Worm (Caenorhabditis elegans) whole organism, late embryonic: ENCODE measurements around the gene ins-8.
A peak's percentile ranks its signal among the peaks of the same experiment; 100 is the strongest.

Source experiments
- C38D4.7 ChIP-seq: fragments of 200-800 bp; sonication (Bioruptor generic); optimal IDR thresholded peaks from 2 replicates; lab custom pipeline; 2018; ENCODE audit warnings: mild to moderate bottlenecking, missing genetic modification characterization, moderate library complexity, missing compliant biosample characterization
- F13H6.1 ChIP-seq: sonication (generic microtip); optimal IDR thresholded peaks from 2 replicates; lab custom pipeline; 2016; ENCODE audit warnings: missing genetic modification characterization, missing compliant biosample characterization
- K02D7.2 ChIP-seq: sonication (generic microtip); optimal IDR thresholded peaks from 2 replicates; lab custom pipeline; 2017; ENCODE audit warnings: mild to moderate bottlenecking, missing genetic modification characterization, missing compliant biosample characterization
- ama-1 ChIP-seq: fragments of 150-350 bp; optimal IDR thresholded peaks from 2 replicates; lab custom pipeline; 2014
- ceh-22 ChIP-seq: sonication (generic microtip); optimal IDR thresholded peaks from 2 replicates; lab custom pipeline; 2017; ENCODE audit warnings: missing biosample characterization, missing genetic modification characterization
- ceh-34 ChIP-seq: sonication (generic microtip); optimal IDR thresholded peaks from 2 replicates; lab custom pipeline; 2016; ENCODE audit warnings: mild to moderate bottlenecking, missing genetic modification characterization, missing compliant biosample characterization
- ceh-45 ChIP-seq: fragments of 200-800 bp; sonication (Bioruptor generic); IDR thresholded peaks from 2 replicates; pipeline ENCODE4 v1.3.6; 2022; ENCODE audit warnings: missing genetic modification reagents, missing genetic modification characterization, missing compliant biosample characterization
- ceh-48 ChIP-seq: sonication (generic microtip); optimal IDR thresholded peaks from 2 replicates; lab custom pipeline; 2016; ENCODE audit warnings: missing genetic modification characterization, inconsistent platforms, missing compliant biosample characterization
- ceh-6 ChIP-seq: fragments of 200-800 bp; sonication (Bioruptor generic); optimal IDR thresholded peaks from 2 replicates; lab custom pipeline; 2018; ENCODE audit warnings: mild to moderate bottlenecking, missing genetic modification characterization, missing compliant biosample characterization
- ceh-9 ChIP-seq: sonication (generic microtip); optimal IDR thresholded peaks from 2 replicates; lab custom pipeline; 2016; ENCODE audit warnings: mild to moderate bottlenecking, missing genetic modification characterization, inconsistent platforms, missing compliant biosample characterization
- dmd-4 ChIP-seq: sonication (generic microtip); optimal IDR thresholded peaks from 2 replicates; lab custom pipeline; 2016; ENCODE audit warnings: borderline replicate concordance, missing genetic modification characterization, missing compliant biosample characterization
- dve-1 ChIP-seq: sonication (generic microtip); optimal IDR thresholded peaks from 2 replicates; lab custom pipeline; 2017; ENCODE audit warnings: antibody characterized with exemption, mild to moderate bottlenecking, missing genetic modification characterization, missing compliant biosample characterization
- elt-2 ChIP-seq: sonication (generic microtip); optimal IDR thresholded peaks from 2 replicates; lab custom pipeline; 2016; ENCODE audit warnings: missing genetic modification reagents, missing genetic modification characterization, missing compliant biosample characterization
- elt-4 ChIP-seq: sonication (generic microtip); optimal IDR thresholded peaks from 2 replicates; lab custom pipeline; 2016; ENCODE audit warnings: missing genetic modification characterization, missing compliant biosample characterization
- ets-4 ChIP-seq: sonication (generic microtip); optimal IDR thresholded peaks from 2 replicates; lab custom pipeline; 2016; ENCODE audit warnings: missing genetic modification characterization, missing compliant biosample characterization
- eyg-1 ChIP-seq: sonication (generic microtip); optimal IDR thresholded peaks from 2 replicates; lab custom pipeline; 2016; ENCODE audit warnings: missing genotype, missing genetic modification characterization, missing compliant biosample characterization
- fkh-10 ChIP-seq: fragments of 150-350 bp; optimal IDR thresholded peaks from 2 replicates; lab custom pipeline; 2014; ENCODE audit warnings: missing biosample characterization, missing genetic modification reagents, missing genetic modification characterization
- hlh-15 ChIP-seq: sonication (generic microtip); optimal IDR thresholded peaks from 2 replicates; lab custom pipeline; 2016; ENCODE audit warnings: missing genetic modification characterization, missing compliant biosample characterization
- hlh-30 ChIP-seq: sonication (generic microtip); optimal IDR thresholded peaks from 2 replicates; lab custom pipeline; 2017; ENCODE audit warnings: antibody characterized with exemption, missing genetic modification characterization, missing compliant biosample characterization; ENCODE audit not compliant: insufficient read depth
- hlh-6 ChIP-seq: sonication (generic microtip); optimal IDR thresholded peaks from 2 replicates; lab custom pipeline; 2016; ENCODE audit warnings: missing genotype, missing genetic modification characterization, missing compliant biosample characterization
- lim-6 ChIP-seq: sonication (generic microtip); optimal IDR thresholded peaks from 2 replicates; lab custom pipeline; 2016; ENCODE audit warnings: missing genetic modification characterization, missing compliant biosample characterization
- lin-11 ChIP-seq: fragments of 200-800 bp; sonication (Bioruptor generic); optimal IDR thresholded peaks from 2 replicates; lab custom pipeline; 2018; ENCODE audit warnings: mild to moderate bottlenecking, missing genetic modification characterization, missing compliant biosample characterization
- npax-4 ChIP-seq: sonication (generic microtip); optimal IDR thresholded peaks from 2 replicates; lab custom pipeline; 2016; ENCODE audit warnings: missing genetic modification characterization, missing compliant biosample characterization
- pat-9 ChIP-seq: fragments of 200-800 bp; sonication (Bioruptor generic); optimal IDR thresholded peaks from 2 replicates; lab custom pipeline; 2018; ENCODE audit warnings: mild to moderate bottlenecking, missing genetic modification characterization, moderate library complexity, missing compliant biosample characterization
- pha-2 ChIP-seq: sonication (generic microtip); optimal IDR thresholded peaks from 2 replicates; lab custom pipeline; 2017; ENCODE audit warnings: mild to moderate bottlenecking, missing genetic modification characterization, missing compliant biosample characterization
- ref-2 ChIP-seq: sonication (generic microtip); optimal IDR thresholded peaks from 2 replicates; lab custom pipeline; 2016; ENCODE audit warnings: missing genetic modification characterization, missing compliant biosample characterization
- rnt-1 ChIP-seq: sonication (generic microtip); optimal IDR thresholded peaks from 2 replicates; lab custom pipeline; 2016; ENCODE audit warnings: missing genetic modification characterization, missing compliant biosample characterization
- sdc-2 ChIP-seq: sonication (generic microtip); optimal IDR thresholded peaks from 2 replicates; lab custom pipeline; 2016; ENCODE audit warnings: missing genotype, missing genetic modification characterization, missing compliant biosample characterization
- sox-2 ChIP-seq: fragments of 200-800 bp; sonication (Bioruptor generic); IDR thresholded peaks from 2 replicates; pipeline ENCODE4 v1.3.6; 2022; ENCODE audit warnings: missing genetic modification reagents, missing genetic modification characterization, missing compliant biosample characterization
- tbx-7 ChIP-seq: sonication (generic microtip); optimal IDR thresholded peaks from 2 replicates; lab custom pipeline; 2016; ENCODE audit warnings: missing genotype, missing genetic modification characterization, missing compliant biosample characterization
- unc-3 ChIP-seq, 2 experiments: fragments of 200-800 bp in 1 of 2; sonication (Bioruptor generic) in 1 of 2; sonication (generic microtip) in 1 of 2; conservative IDR thresholded peaks in 1 of 2; optimal IDR thresholded peaks in 1 of 2; 2 replicates each; pipeline versions ENCODE4 v1.3.6 to Lab custom; 2016 to 2022; ENCODE audit warnings: missing compliant biosample characterization in 2 of 2, missing genetic modification characterization in 2 of 2, missing genetic modification reagents in 1 of 2
- unc-42 ChIP-seq: sonication (generic microtip); optimal IDR thresholded peaks from 2 replicates; lab custom pipeline; 2016; ENCODE audit warnings: missing genotype, missing genetic modification characterization, missing compliant biosample characterization

The ins-8 gene

DNA sequence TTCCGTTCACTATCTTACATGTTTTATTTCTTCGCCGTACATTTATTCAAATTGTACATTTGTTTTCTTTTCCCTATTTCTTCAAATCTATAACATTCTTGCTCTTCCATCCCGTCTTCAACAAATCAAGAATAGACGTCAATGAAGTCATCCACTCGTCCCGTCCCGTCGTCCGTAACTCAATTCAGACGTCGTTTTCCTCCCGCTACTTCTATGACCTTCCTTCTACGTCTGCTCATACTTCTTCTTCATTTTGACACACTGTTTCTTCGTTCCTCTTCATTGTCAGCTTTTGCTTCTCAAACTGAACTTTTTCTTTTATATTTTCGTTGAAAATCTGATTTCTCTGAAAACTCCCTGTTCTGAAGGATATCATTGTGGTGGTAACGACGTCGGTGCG lies 20.7 kb downstream of the ins-8 start:
- TF ChIP-seq ceh-48 (tag; lab: Kevin White, UChicago) (no peak), unc-42 (peak; percentile 82), lin-11 (tag; lab: Kevin White, UChicago) (no peak)

DNA sequence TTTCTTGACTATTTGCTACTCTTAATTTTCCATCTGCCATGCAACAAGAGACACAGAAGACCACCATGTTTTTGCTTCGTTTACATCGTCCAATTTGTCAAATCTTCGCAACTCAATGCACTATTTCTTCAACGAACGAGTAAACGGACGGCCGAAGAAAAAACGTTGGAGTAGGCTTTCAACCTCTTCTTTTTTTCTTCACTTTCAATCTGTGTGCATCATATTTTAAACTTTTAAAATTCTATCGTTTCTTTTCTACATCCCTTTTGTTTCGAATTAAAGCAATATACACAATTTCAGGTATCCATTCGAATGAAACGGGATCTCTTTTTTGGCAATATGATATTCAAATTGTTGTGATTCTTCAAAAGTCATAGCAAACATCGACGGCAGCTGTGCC lies 23.0 kb downstream of the ins-8 start, which contains the start of gene acc-1:
Gene acc-1 (plus strand): TSS at position 301 of the 400 bp plus-strand sequence.
- TF ChIP-seq npax-4 (tag; lab: Kevin White, UChicago), result no peak
- no peak for TF ChIP-seq elt-4 (tag; lab: Kevin White, UChicago)
- no peak for TF ChIP-seq pha-2
- TF ChIP-seq unc-42, result no peak
- TF ChIP-seq ref-2 (tag; lab: Kevin White, UChicago), result no peak
- no peak for TF ChIP-seq ceh-45 (GFP tag; lab: Robert Waterston, UW)
- no peak for TF ChIP-seq dmd-4 (tag; lab: Kevin White, UChicago)
- no peak for TF ChIP-seq F13H6.1
- TF ChIP-seq eyg-1 (tag; lab: Kevin White, UChicago), result no peak
- TF ChIP-seq ceh-22 (tag; lab: Kevin White, UChicago), result no peak
- TF ChIP-seq dve-1 (tag; lab: Kevin White, UChicago), result no peak
- TF ChIP-seq unc-3 (GFP tag; conservative IDR thresholded peaks at IDR 0.05; lab: Robert Waterston, UW), result no peak
- no peak for TF ChIP-seq unc-3 (tag; optimal IDR thresholded peaks at IDR 0.05; lab: Kevin White, UChicago)
- TF ChIP-seq hlh-15 (tag; lab: Kevin White, UChicago), result no peak
- TF ChIP-seq hlh-6 (tag; lab: Kevin White, UChicago), result no peak
- no peak for TF ChIP-seq sdc-2 (tag; lab: Kevin White, UChicago)
- TF ChIP-seq ceh-48 (tag; lab: Kevin White, UChicago), result no peak
- TF ChIP-seq lin-11 (tag; lab: Kevin White, UChicago), result no peak
- TF ChIP-seq, all 69 proteins: peak for 0

DNA sequence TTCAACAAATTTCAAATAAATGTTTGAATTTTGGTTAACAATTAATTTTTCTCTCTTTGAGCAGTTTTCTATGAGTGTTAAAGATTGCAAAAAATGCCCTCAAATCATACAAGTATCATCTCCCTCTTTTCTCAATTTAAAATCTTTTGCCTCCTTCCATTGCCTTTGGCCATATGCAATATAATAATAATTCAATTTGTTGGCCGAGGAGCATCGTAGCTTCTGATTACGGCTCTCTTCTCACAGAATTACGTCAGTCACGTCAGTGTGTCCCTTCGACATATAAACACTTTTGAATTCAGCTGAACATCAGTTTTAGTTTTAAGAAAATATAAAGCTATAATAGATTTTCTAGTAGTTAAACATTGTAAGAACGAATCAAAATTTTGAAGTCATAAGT lies 25.2 kb downstream of the ins-8 start:
- TF ChIP-seq unc-42 (peak; percentile 85), ceh-9 (tag; lab: Kevin White, UChicago) (no peak)

DNA sequence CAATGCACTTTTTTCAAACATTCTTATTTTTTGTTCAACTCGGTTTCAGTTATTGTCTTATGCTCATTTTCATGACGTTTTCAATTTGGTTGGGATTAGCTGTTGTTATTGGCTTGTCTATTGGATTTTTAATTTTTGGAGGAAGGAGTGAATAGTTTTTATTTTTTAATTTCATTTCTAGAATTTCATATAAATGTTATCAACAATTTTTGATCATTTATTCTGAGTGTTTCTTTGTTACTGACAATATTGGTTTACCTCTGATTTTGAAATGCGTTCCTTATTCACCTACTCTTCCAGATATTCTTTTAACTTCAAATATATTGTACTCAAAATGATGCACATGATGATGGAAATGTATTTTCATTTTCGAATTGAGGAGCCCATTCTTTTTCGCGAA lies 26.7 kb downstream of the ins-8 start, which contains the start of gene F58G6.7:
Gene F58G6.7 (plus strand): TSS at position 301 of the 400 bp plus-strand sequence.
- TF ChIP-seq K02D7.2, result no peak
- no peak for TF ChIP-seq sox-2 (GFP tag; lab: Robert Waterston, UW)
- TF ChIP-seq ceh-34, result no peak
- no peak for TF ChIP-seq pat-9 (tag; lab: Kevin White, UChicago)
- no peak for TF ChIP-seq lim-6
- TF ChIP-seq ceh-6 (GFP tag; lab: Kevin White, UChicago), result no peak
- no peak for TF ChIP-seq C38D4.7
- TF ChIP-seq hlh-30 (tag; lab: Kevin White, UChicago), result no peak
- TF ChIP-seq fkh-10 (GFP tag; lab: Kevin White, UChicago), result no peak
- TF ChIP-seq ets-4, result no peak
- no peak for TF ChIP-seq dmd-4 (tag; lab: Kevin White, UChicago)
- no peak for TF ChIP-seq elt-2 (tag; lab: Kevin White, UChicago)
- TF ChIP-seq ref-2 (tag; lab: Kevin White, UChicago), result no peak
- TF ChIP-seq ceh-9 (tag; lab: Kevin White, UChicago), result no peak

DNA sequence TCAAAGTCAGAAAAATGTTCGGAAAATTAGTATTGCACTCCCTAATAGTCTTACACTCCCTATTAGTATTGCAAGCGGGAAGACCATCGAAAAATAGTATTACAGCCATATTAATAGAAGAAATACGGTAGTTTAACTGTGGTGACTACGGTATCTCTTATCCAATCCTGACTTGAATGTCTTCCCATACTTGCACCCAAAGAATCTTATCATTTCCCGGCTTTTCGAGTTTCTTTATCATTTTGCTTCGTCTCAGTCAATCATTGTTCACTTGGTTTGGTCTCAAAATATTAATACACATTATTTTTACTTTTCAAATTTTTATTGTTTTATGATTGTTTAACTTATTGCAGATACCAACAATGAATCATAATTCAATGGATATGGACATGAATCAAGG lies 27.6 kb downstream of the ins-8 start, which contains the start of gene F58G6.3:
Gene F58G6.3 (plus strand): TSS at position 352 of the 400 bp plus-strand sequence.
- TF ChIP-seq rnt-1 (tag; lab: Kevin White, UChicago) (no peak), hlh-30 (tag; lab: Kevin White, UChicago) (no peak), tbx-7 (tag; lab: Kevin White, UChicago) (no peak)

DNA sequence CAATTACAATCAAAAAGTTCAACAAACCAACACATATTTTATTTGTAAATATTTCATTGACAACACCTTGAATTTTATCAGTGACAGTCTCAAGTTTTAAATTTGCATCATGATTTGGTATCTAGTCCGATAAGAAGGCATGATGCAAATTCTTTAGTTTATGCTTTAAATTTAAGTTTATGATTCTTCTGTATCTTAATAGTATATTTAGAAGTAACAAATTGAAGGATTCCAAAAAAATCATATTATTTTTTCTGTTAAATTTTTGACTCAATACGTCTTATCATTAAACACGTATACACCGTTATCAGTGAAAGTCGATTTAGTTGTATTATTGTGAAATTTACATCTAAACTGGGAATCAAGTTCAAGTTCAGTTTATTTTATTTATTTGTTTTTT lies 29.5 kb downstream of the ins-8 start, which contains the start of gene chca-1:
Gene chca-1 (plus strand): TSS at position 161 of the 400 bp plus-strand sequence.
- TF ChIP-seq pha-2, result no peak
- no peak for TF ChIP-seq ama-1 (lab: Kevin White, UChicago)
- peak; percentile 69 for TF ChIP-seq elt-2 (tag; lab: Kevin White, UChicago)
